Worm (Caenorhabditis elegans): Measurements from ENCODE around the gene cgp-1.

- TF ChIP-seq ama-1 (optimal IDR thresholded peaks at IDR 0.05) (no peak), hmg-4 (GFP tag; optimal IDR thresholded peaks at IDR 0.05) (no peak), hnd-1 (tag; optimal IDR thresholded peaks at IDR 0.05) (no peak), ets-7 (tag; optimal IDR thresholded peaks at IDR 0.05) (no peak), F13C5.2 (tag; optimal IDR thresholded peaks at IDR 0.05) (no peak), hmbx-1 (tag; optimal IDR thresholded peaks at IDR 0.05) (no peak), tra-4 (tag; optimal IDR thresholded peaks at IDR 0.05) (no peak), tbx-37 (GFP tag; conservative IDR thresholded peaks at IDR 0.05) (no peak), flt-1 (GFP tag; IDR thresholded peaks at IDR 0.05) (no peak), ceh-36 (tag; optimal IDR thresholded peaks at IDR 0.05) (no peak), scrt-1 (GFP tag; IDR thresholded peaks at IDR 0.05) (no peak), pes-1 (GFP tag; IDR thresholded peaks at IDR 0.05) (no peak), sea-1 (GFP tag; conservative IDR thresholded peaks at IDR 0.05) (no peak)
Observed at ce11 chrV:145694-146093, 23.1 kb upstream of the cgp-1 start.
